Worm (Caenorhabditis elegans) whole organism, late embryonic: Measurements from ENCODE around the gene H25P19.1.

Source experiments
- K09A11.1 ChIP-seq: sonication (generic microtip); optimal IDR thresholded peaks from 2 replicates; lab custom pipeline; 2017; ENCODE audit warnings: antibody characterized with exemption, mild to moderate bottlenecking, missing genetic modification characterization, missing compliant biosample characterization; ENCODE audit not compliant: insufficient read depth
- ceh-48 ChIP-seq: sonication (generic microtip); optimal IDR thresholded peaks from 2 replicates; lab custom pipeline; 2016; ENCODE audit warnings: missing genetic modification characterization, inconsistent platforms, missing compliant biosample characterization
- fkh-10 ChIP-seq: fragments of 150-350 bp; optimal IDR thresholded peaks from 2 replicates; lab custom pipeline; 2014; ENCODE audit warnings: missing biosample characterization, missing genetic modification reagents, missing genetic modification characterization
- hlh-30 ChIP-seq: sonication (generic microtip); optimal IDR thresholded peaks from 2 replicates; lab custom pipeline; 2017; ENCODE audit warnings: antibody characterized with exemption, missing genetic modification characterization, missing compliant biosample characterization; ENCODE audit not compliant: insufficient read depth
- madf-2 ChIP-seq: sonication (generic microtip); optimal IDR thresholded peaks from 2 replicates; lab custom pipeline; 2017; ENCODE audit warnings: missing genetic modification characterization, missing compliant biosample characterization
- nhr-11 ChIP-seq: fragments of 150-350 bp; optimal IDR thresholded peaks from 2 replicates; lab custom pipeline; 2014; ENCODE audit warnings: missing biosample characterization, missing genetic modification characterization
- pha-4 ChIP-seq: fragments of 150-350 bp; optimal IDR thresholded peaks from 2 replicates; lab custom pipeline; 2018; ENCODE audit warnings: missing biosample characterization, missing genetic modification reagents, missing genetic modification characterization
- rnt-1 ChIP-seq: sonication (generic microtip); optimal IDR thresholded peaks from 2 replicates; lab custom pipeline; 2016; ENCODE audit warnings: missing genetic modification characterization, missing compliant biosample characterization
- unc-55 ChIP-seq: sonication (generic microtip); optimal IDR thresholded peaks from 2 replicates; lab custom pipeline; 2017; ENCODE audit warnings: missing biosample characterization, missing genetic modification reagents, missing genetic modification characterization

- TF ChIP-seq pha-4 (tag; lab: Kevin White, UChicago) = no peak
- no peak for TF ChIP-seq rnt-1
- TF ChIP-seq K09A11.1 (tag; lab: Kevin White, UChicago) = no peak
- no peak for TF ChIP-seq unc-55 (GFP tag; lab: Kevin White, UChicago)
- no peak for TF ChIP-seq fkh-10
- no peak for TF ChIP-seq hlh-30
- no peak for TF ChIP-seq madf-2 (tag; lab: Kevin White, UChicago)
- TF ChIP-seq nhr-11 (tag; lab: Kevin White, UChicago) = no peak
- no peak for TF ChIP-seq ceh-48 (tag; lab: Kevin White, UChicago)
Measured at ce11 chrV:660210-660609, 27.3 kb upstream of the H25P19.1 start, which contains the start of gene F31F4.17.
